Fruit fly (Drosophila melanogaster): Measurements from ENCODE around the gene CG12236.

CG12236 gene

DNA sequence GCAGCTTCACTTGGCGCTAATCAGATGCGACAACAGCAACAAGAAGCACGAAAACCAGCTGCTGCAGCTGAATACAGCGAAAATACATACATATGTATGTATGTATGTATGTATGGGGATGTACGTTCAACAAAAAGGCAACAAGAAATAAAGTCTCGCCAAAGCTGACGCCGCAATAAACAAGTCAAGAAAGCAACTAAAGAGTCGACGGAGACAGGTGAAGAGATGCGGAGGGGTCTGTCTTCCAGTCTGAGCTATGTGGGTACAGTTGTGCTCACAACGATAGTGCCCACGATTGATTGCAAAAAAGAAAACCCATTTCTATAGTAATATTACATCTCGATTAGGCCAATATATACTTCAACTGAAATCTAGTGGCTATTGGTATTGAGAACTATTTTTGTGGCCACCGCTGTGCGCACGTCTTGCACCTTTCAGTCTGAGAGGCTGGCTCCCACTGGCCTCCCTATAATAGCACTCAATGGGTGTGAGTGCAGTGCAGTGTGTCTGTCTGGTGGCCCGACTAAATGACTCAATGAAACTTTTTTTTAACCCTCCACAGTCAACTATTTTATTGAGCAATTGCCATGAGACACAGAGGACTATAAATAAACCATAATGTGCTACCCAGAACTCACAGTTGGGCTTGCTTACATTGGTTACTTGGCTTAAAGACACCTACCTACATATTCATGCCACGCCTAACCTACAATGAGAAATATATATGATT, 11.9 kb upstream of the CG12236 start (continued):
- peak; percentile 84 for TF ChIP-seq row (GFP tag; IDR thresholded peaks at IDR 0.05)
- no peak for TF ChIP-seq amos (GFP tag; IDR thresholded peaks at IDR 0.05; ENCODE audit: partially characterized antibody)
- TF ChIP-seq Dfd (GFP tag; optimal IDR thresholded peaks at IDR 0.05): no peak
- TF ChIP-seq slou (GFP tag; optimal IDR thresholded peaks at IDR 0.05): peak; percentile 62
- TF ChIP-seq luna (GFP tag; optimal IDR thresholded peaks at IDR 0.05): no peak
- peak; percentile 92 for TF ChIP-seq CG16863 (GFP tag; optimal IDR thresholded peaks at IDR 0.05)
- TF ChIP-seq CG16815 (GFP tag; optimal IDR thresholded peaks at IDR 0.05): peak; percentile 81
- peak; percentile 90 for TF ChIP-seq sob (GFP tag; IDR thresholded peaks at IDR 0.05)
- TF ChIP-seq ase (GFP tag; IDR thresholded peaks at IDR 0.05): peak; percentile 91
- no peak for TF ChIP-seq sc (optimal IDR thresholded peaks at IDR 0.05)
- TF ChIP-seq sc (GFP tag; optimal IDR thresholded peaks at IDR 0.05): peak; percentile 84
- TF ChIP-seq CG17186 (GFP tag; optimal IDR thresholded peaks at IDR 0.05): peak; percentile 76
- TF ChIP-seq CG15269 (tag; optimal IDR thresholded peaks at IDR 0.05): peak; percentile 86
- TF ChIP-seq C15 (GFP tag; IDR thresholded peaks at IDR 0.05): peak; percentile 64; the same call in 1 of the 3 replicates
- TF ChIP-seq CG4820 (GFP tag; optimal IDR thresholded peaks at IDR 0.05): peak; percentile 93
- TF ChIP-seq E2f1 (GFP tag; IDR thresholded peaks at IDR 0.05): peak; percentile 90
- TF ChIP-seq CG4617 (GFP tag; optimal IDR thresholded peaks at IDR 0.05; ENCODE audit: borderline replicate concordance): peak; percentile 69
- peak; percentile 88 for TF ChIP-seq jing (GFP tag; optimal IDR thresholded peaks at IDR 0.05)
- peak; percentile 91 for TF ChIP-seq CG17829 (tag; optimal IDR thresholded peaks at IDR 0.05)
- TF ChIP-seq Dll (GFP tag; IDR thresholded peaks at IDR 0.05; ENCODE audit: partially characterized antibody): no peak
- TF ChIP-seq fd96Cb (tag; optimal IDR thresholded peaks at IDR 0.05): peak; percentile 92
- TF ChIP-seq gt (GFP tag; IDR thresholded peaks at IDR 0.05): peak; percentile 91
- no peak for TF ChIP-seq br (optimal IDR thresholded peaks at IDR 0.05)
- peak; percentile 80 for TF ChIP-seq disco-r (GFP tag; optimal IDR thresholded peaks at IDR 0.05)
- peak; percentile 73 for TF ChIP-seq CG4360 (GFP tag; IDR thresholded peaks at IDR 0.05)
- TF ChIP-seq sug (tag; optimal IDR thresholded peaks at IDR 0.05): peak; percentile 39
- TF ChIP-seq CG30403 (GFP tag; optimal IDR thresholded peaks at IDR 0.05): peak; percentile 89
- peak in 1 of 2 experiments; percentile 44 for TF ChIP-seq crp (GFP tag; optimal IDR thresholded peaks at IDR 0.05)
- TF ChIP-seq CG14710 (tag; optimal IDR thresholded peaks at IDR 0.05): peak; percentile 82
- TF ChIP-seq CG2889 (GFP tag; IDR thresholded peaks at IDR 0.05): peak; percentile 78; the same call in 2 of the 3 replicates
- TF ChIP-seq CG17385 (GFP tag; optimal IDR thresholded peaks at IDR 0.05): peak; percentile 88
- no peak for TF ChIP-seq CG7963 (GFP tag; IDR thresholded peaks at IDR 0.05; ENCODE audit: partially characterized antibody)
- peak; percentile 86 for TF ChIP-seq CG11456 (GFP tag; IDR thresholded peaks at IDR 0.05)
- peak; percentile 92 for TF ChIP-seq CG6254 (GFP tag; optimal IDR thresholded peaks at IDR 0.05)
- peak; percentile 88; the same call in 2 of the 3 replicates for TF ChIP-seq z (GFP tag; IDR thresholded peaks at IDR 0.05)
- peak; percentile 77 for TF ChIP-seq wek (GFP tag; optimal IDR thresholded peaks at IDR 0.05)
- peak; percentile 82 for TF ChIP-seq Hmr (GFP tag; optimal IDR thresholded peaks at IDR 0.05)
- no peak for TF ChIP-seq hb (GFP tag; IDR thresholded peaks at IDR 0.05; ENCODE audit: partially characterized antibody)
- no peak for TF ChIP-seq lov (optimal IDR thresholded peaks at IDR 0.05)
- peak; percentile 95 for TF ChIP-seq lov (GFP tag; IDR thresholded peaks at IDR 0.05)
- peak; percentile 28 for TF ChIP-seq CG2116 (GFP tag; optimal IDR thresholded peaks at IDR 0.05)
- peak; percentile 90 for TF ChIP-seq Side (GFP tag; optimal IDR thresholded peaks at IDR 0.05)
- TF ChIP-seq Mes4 (GFP tag; optimal IDR thresholded peaks at IDR 0.05): peak; percentile 84
- TF ChIP-seq fd102C (GFP tag; optimal IDR thresholded peaks at IDR 0.05): no peak
- peak; percentile 61 for TF ChIP-seq CG18011 (GFP tag; optimal IDR thresholded peaks at IDR 0.05)
- TF ChIP-seq Blimp-1 (GFP tag; optimal IDR thresholded peaks at IDR 0.05): peak; percentile 91
- peak; percentile 44; the same call in 1 of the 2 replicates for TF ChIP-seq CkIIα-i1 (GFP tag; IDR thresholded peaks at IDR 0.05)
- peak; percentile 84 for TF ChIP-seq pb (GFP tag; optimal IDR thresholded peaks at IDR 0.05)
- peak; percentile 57 for TF ChIP-seq CG7928 (GFP tag; optimal IDR thresholded peaks at IDR 0.05)

Measured in whole organism, embryonic.